Fruit fly (Drosophila melanogaster): ENCODE data around the gene ush.

- TF ChIP-seq Blimp-1 (GFP tag; optimal IDR thresholded peaks at IDR 0.05) (no peak), spab (GFP tag; optimal IDR thresholded peaks at IDR 0.05) (no peak), CG3919 (GFP tag; optimal IDR thresholded peaks at IDR 0.05) (no peak), OdsH (GFP tag; optimal IDR thresholded peaks at IDR 0.05) (no peak), CG4318 (GFP tag; optimal IDR thresholded peaks at IDR 0.05) (no peak), Gug (GFP tag; IDR thresholded peaks at IDR 0.05) (no peak), ss (GFP tag; optimal IDR thresholded peaks at IDR 0.05) (no peak), Sox102F (GFP tag; optimal IDR thresholded peaks at IDR 0.05) (no peak), Ets96B (tag; optimal IDR thresholded peaks at IDR 0.05) (no peak)
These were observed 101.2 kb downstream of the ush start, which contains the start of gene Pph13 for dm6 chr2L:577186-577585.
